Worm (Caenorhabditis elegans) whole organism, early embryonic: ENCODE data around the gene D1046.2.

Source experiments
- B0310.2 ChIP-seq: sonication (generic microtip); optimal IDR thresholded peaks from 2 replicates; lab custom pipeline; 2016; ENCODE audit warnings: mild to moderate bottlenecking, missing genetic modification characterization, missing compliant biosample characterization
- F13C5.2 ChIP-seq: sonication (generic microtip); optimal IDR thresholded peaks from 2 replicates; lab custom pipeline; 2017; ENCODE audit warnings: mild to moderate bottlenecking, missing genetic modification characterization, inconsistent platforms, missing compliant biosample characterization
- ama-1 ChIP-seq: fragments of 150-350 bp; optimal IDR thresholded peaks from 2 replicates; lab custom pipeline; 2014
- ceh-13 ChIP-seq: fragments of 200-800 bp; sonication (Bioruptor generic); optimal IDR thresholded peaks from 2 replicates; lab custom pipeline; 2018; ENCODE audit warnings: mild to moderate bottlenecking, missing genetic modification characterization, missing compliant biosample characterization
- ets-7 ChIP-seq: sonication (generic microtip); optimal IDR thresholded peaks from 2 replicates; lab custom pipeline; 2016; ENCODE audit warnings: missing genotype, missing genetic modification characterization, missing compliant biosample characterization
- flt-1 ChIP-seq: fragments of 200-800 bp; sonication (Bioruptor generic); IDR thresholded peaks from 2 replicates; pipeline ENCODE4 v1.3.6; 2022; ENCODE audit warnings: missing genetic modification characterization, missing compliant biosample characterization
- hmbx-1 ChIP-seq: sonication (generic microtip); optimal IDR thresholded peaks from 2 replicates; lab custom pipeline; 2016; ENCODE audit warnings: mild to moderate bottlenecking, missing genetic modification characterization, missing compliant biosample characterization
- hmg-4 ChIP-seq: fragments of 200-800 bp; sonication (Bioruptor generic); optimal IDR thresholded peaks from 2 replicates; lab custom pipeline; 2018; ENCODE audit warnings: mild to moderate bottlenecking, missing genetic modification characterization, missing compliant biosample characterization
- hnd-1 ChIP-seq: sonication (generic microtip); optimal IDR thresholded peaks from 2 replicates; lab custom pipeline; 2016; ENCODE audit warnings: missing genetic modification characterization, missing compliant biosample characterization
- pes-1 ChIP-seq: fragments of 200-800 bp; sonication (Bioruptor generic); IDR thresholded peaks from 2 replicates; pipeline ENCODE4 v1.3.6; 2022; ENCODE audit warnings: missing genetic modification reagents, missing genetic modification characterization, missing compliant biosample characterization
- sea-1 ChIP-seq: fragments of 200-800 bp; sonication (Bioruptor generic); conservative IDR thresholded peaks from 2 replicates; pipeline ENCODE4 v1.3.6; 2022; ENCODE audit warnings: missing genetic modification characterization, missing compliant biosample characterization
- tbx-11 ChIP-seq: fragments of 200-800 bp; sonication (Bioruptor generic); IDR thresholded peaks from 2 replicates; pipeline ENCODE4 v1.3.6; 2022; ENCODE audit warnings: missing genetic modification characterization, missing compliant biosample characterization

- TF ChIP-seq tbx-11 (GFP tag; lab: Robert Waterston, UW): no peak
- no peak for TF ChIP-seq ama-1
- no peak for TF ChIP-seq B0310.2
- TF ChIP-seq ceh-13: no peak
- no peak for TF ChIP-seq hnd-1 (tag; lab: Kevin White, UChicago)
- no peak for TF ChIP-seq hmg-4
- TF ChIP-seq F13C5.2 (tag; lab: Kevin White, UChicago): no peak
- TF ChIP-seq pes-1 (GFP tag; lab: Robert Waterston, UW): no peak
- no peak for TF ChIP-seq sea-1 (GFP tag; lab: Robert Waterston, UW)
- TF ChIP-seq hmbx-1 (tag; lab: Kevin White, UChicago): no peak
- no peak for TF ChIP-seq ets-7
- no peak for TF ChIP-seq flt-1 (GFP tag; lab: Robert Waterston, UW)
These were observed 48.9 kb upstream of the D1046.2 start for ce11 chrIV:8974543-8975330.
